Worm (Caenorhabditis elegans): Measurements from ENCODE around the gene ani-2.

DNA sequence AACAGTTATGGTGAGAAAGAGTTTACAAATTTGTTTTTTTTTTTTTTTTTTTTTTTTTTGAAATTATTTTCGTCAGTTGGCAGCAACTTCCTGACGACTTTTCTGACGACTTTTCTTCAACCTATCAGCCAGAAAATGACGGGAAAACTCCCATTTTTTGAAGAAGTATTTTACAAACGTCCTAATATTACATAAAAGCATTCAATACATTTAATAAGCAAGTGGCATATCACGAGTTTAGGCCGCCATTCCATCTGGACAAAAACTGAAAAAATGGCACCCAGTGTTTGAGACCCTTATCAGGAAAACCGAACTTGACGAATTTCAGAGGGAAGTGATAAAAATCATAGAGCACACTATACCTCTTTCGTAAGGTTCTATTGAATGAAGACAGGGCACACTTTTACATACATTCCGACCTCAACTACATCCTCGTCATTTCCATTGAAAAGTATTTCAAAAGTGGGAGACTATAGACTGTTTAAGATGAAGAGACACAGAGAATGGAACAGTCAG is 30.4 kb downstream of the ani-2 start:
- TF ChIP-seq him-1 (tag; optimal IDR thresholded peaks at IDR 0.05) (no peak), dao-5 (tag; optimal IDR thresholded peaks at IDR 0.05) (no peak), W03F9.2 (tag; optimal IDR thresholded peaks at IDR 0.05) (no peak)

Data from whole organism, L4/young adult.